Fruit fly (Drosophila melanogaster): ENCODE data around the gene CG44227.

The CG44227 gene

DNA sequence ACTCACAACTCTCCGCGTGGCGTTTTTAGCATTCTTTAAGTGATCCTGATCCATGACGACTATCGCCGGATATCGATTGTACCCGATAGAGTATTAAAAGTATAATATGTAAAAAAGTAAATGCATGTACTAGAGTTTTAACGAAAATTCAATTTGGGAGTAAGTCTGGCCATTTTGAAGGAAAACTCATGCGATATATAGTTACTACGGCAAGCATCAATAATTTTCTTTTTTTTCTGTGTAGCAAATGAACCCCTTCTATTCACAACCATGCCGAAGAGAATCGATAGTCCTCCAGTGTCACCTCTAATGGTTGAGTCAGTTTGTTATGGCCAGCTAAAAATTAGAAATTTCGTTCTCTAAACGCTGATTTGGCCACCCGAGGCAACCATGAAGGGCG is 32.2 kb downstream of the CG44227 start, which contains the start of the genes Sys1 and Dhod (continued):
- TF ChIP-seq gro (GFP tag; optimal IDR thresholded peaks at IDR 0.05) (peak; percentile 37), grau (tag; optimal IDR thresholded peaks at IDR 0.05) (peak; percentile 69), slp2 (GFP tag; optimal IDR thresholded peaks at IDR 0.05) (peak; percentile 6), Nf-YC (tag; optimal IDR thresholded peaks at IDR 0.05) (peak; percentile 45), NFAT (GFP tag; IDR thresholded peaks at IDR 0.05) (peak; percentile 41; the same call in 1 of the 2 replicates), CG15073 (GFP tag; optimal IDR thresholded peaks at IDR 0.05) (no peak), CG2712 (tag; optimal IDR thresholded peaks at IDR 0.05) (peak; percentile 74), CG7928 (GFP tag; optimal IDR thresholded peaks at IDR 0.05) (peak; percentile 69), CG2202 (tag; optimal IDR thresholded peaks at IDR 0.05) (no peak), Aef1 (GFP tag; IDR thresholded peaks at IDR 0.05) (0 out of 3 replicates have a peak, but pooled peaks have one; percentile 35), CG1024 (GFP tag; IDR thresholded peaks at IDR 0.05) (no peak; the same call in 1 of the 2 replicates), Ptx1 (GFP tag; IDR thresholded peaks at IDR 0.05) (peak; percentile 71), ro (GFP tag; IDR thresholded peaks at IDR 0.05) (no peak), CG17829 (tag; optimal IDR thresholded peaks at IDR 0.05) (peak; percentile 60), CG14441 (GFP tag; IDR thresholded peaks at IDR 0.05) (peak; percentile 69), CG8388 (GFP tag; optimal IDR thresholded peaks at IDR 0.05) (peak; percentile 51), Elba2 (GFP tag; optimal IDR thresholded peaks at IDR 0.05) (no peak), CG8281 (tag; optimal IDR thresholded peaks at IDR 0.05) (no peak), tgo (GFP tag; IDR thresholded peaks at IDR 0.05) (peak; percentile 76), NC2α (GFP tag; optimal IDR thresholded peaks at IDR 0.05) (no peak), CG6683 (GFP tag; optimal IDR thresholded peaks at IDR 0.05) (no peak), ci (GFP tag; IDR thresholded peaks at IDR 0.05) (peak; percentile 30; the same call in 1 of the 3 replicates), chm (GFP tag; IDR thresholded peaks at IDR 0.05) (no peak; the same call in 1 of the 2 replicates), CG3838 (GFP tag; optimal IDR thresholded peaks at IDR 0.05) (no peak), CHES-1-like (GFP tag; optimal IDR thresholded peaks at IDR 0.05) (peak; percentile 65), CG18599 (GFP tag; optimal IDR thresholded peaks at IDR 0.05) (peak; percentile 48), peb (GFP tag; IDR thresholded peaks at IDR 0.05) (peak; percentile 38), CG14050 (GFP tag; IDR thresholded peaks at IDR 0.05) (no peak), so (GFP tag; IDR thresholded peaks at IDR 0.05) (peak; percentile 70; the same call in 2 of the 3 replicates), pfk (GFP tag; optimal IDR thresholded peaks at IDR 0.05) (no peak), stc (GFP tag; IDR thresholded peaks at IDR 0.05) (no peak), TFAM (GFP tag; optimal IDR thresholded peaks at IDR 0.05) (no peak), dati (GFP tag; IDR thresholded peaks at IDR 0.05) (no peak), mam (GFP tag; optimal IDR thresholded peaks at IDR 0.05) (peak; percentile 81), Poxn (GFP tag; IDR thresholded peaks at IDR 0.05) (no peak), CG31441 (GFP tag; IDR thresholded peaks at IDR 0.05) (peak; percentile 45; the same call in 1 of the 2 replicates), CG2678 (tag; optimal IDR thresholded peaks at IDR 0.05) (peak; percentile 71), CG5245 (GFP tag; optimal IDR thresholded peaks at IDR 0.05) (peak; percentile 36), ase (GFP tag; IDR thresholded peaks at IDR 0.05) (peak; percentile 71), pb (GFP tag; optimal IDR thresholded peaks at IDR 0.05) (peak; percentile 25), CG10462 (GFP tag; optimal IDR thresholded peaks at IDR 0.05) (peak; percentile 36), CG34224 (GFP tag; IDR thresholded peaks at IDR 0.05; ENCODE audit: partially characterized antibody) (peak; percentile 94), CG6765 (GFP tag; optimal IDR thresholded peaks at IDR 0.05) (no peak), CTCF (GFP tag; optimal IDR thresholded peaks at IDR 0.05) (peak; percentile 13), Awh (GFP tag; IDR thresholded peaks at IDR 0.05) (0 out of 2 replicates have a peak, but pooled peaks have one; percentile 48), fd64A (GFP tag; optimal IDR thresholded peaks at IDR 0.05) (no peak), Lhr (GFP tag; optimal IDR thresholded peaks at IDR 0.05) (no peak), pros (GFP tag; optimal IDR thresholded peaks at IDR 0.05) (no peak), CG18476 (GFP tag; optimal IDR thresholded peaks at IDR 0.05) (peak; percentile 25), CG4360 (GFP tag; IDR thresholded peaks at IDR 0.05) (no peak), sqz (GFP tag; optimal IDR thresholded peaks at IDR 0.05) (no peak), ttk (GFP tag; IDR thresholded peaks at IDR 0.05) (no peak), Bteb2 (GFP tag; optimal IDR thresholded peaks at IDR 0.05) (peak; percentile 62)
